Worm (Caenorhabditis elegans): ENCODE results near the gene H03A11.2.

The H03A11.2 gene

DNA sequence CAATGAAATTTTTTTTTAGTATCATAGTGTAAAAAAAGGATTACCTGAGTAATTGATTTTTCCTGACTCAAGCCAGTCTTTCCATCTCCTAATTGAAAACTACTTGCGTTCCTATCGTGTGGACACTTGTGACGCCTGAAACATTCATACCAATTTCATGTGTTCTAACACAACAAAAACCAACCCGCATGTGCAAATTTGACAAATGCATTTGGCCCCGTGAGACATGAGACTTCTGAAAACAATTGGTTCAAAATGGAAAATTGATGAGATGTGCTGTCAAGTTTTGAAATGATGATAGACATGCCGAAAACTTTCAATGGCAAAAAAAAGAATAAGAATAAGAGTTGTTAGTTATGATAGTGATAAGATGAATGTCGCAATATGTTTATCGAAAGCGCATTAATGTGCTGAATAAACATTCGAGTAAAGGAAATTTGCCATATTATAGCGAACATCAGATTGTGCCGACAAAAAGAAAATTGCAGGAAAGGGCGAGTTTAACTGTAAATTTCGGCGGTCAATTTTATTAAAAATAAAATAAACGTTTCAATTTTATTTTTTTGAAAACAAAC lies at the start of gene H03A11.2:
H03A11.2 (minus strand) TSS at position 252 of the 575 bp plus-strand sequence.
- TF ChIP-seq ceh-82 (tag; optimal IDR thresholded peaks at IDR 0.05), result no peak
- TF ChIP-seq elt-2 (tag; optimal IDR thresholded peaks at IDR 0.05), result peak; percentile 46
- no peak for TF ChIP-seq egl-27 (tag; optimal IDR thresholded peaks at IDR 0.05)
- no peak for TF ChIP-seq fkh-10 (GFP tag; optimal IDR thresholded peaks at IDR 0.05)
- TF ChIP-seq lin-39 (tag; optimal IDR thresholded peaks at IDR 0.05), result peak; percentile 48
- TF ChIP-seq skn-1 (tag; optimal IDR thresholded peaks at IDR 0.05), result peak; percentile 28
- TF ChIP-seq nhr-11 (tag; optimal IDR thresholded peaks at IDR 0.05), result no peak
- no peak for TF ChIP-seq fkh-2 (tag; optimal IDR thresholded peaks at IDR 0.05)

DNA sequence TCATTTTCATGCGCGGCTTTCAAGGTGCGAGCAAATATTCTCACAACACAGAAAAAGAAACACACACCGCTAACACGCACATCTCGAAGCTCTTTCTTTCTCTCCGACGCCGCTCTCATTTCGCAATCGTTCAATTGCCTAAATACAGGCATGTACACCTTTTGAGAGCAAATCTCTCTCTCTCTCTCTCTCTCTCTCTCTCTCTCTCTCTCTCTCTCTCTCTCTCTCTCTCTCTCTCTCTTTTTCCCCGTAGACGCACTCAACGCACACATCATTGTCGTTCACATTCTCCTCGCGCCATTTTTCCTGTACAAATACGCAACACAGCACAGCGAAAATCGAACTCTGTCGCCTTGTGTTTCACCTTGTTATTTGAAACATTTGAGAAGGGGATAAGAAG lies 48.9 kb upstream of the H03A11.2 start:
- no peak for TF ChIP-seq ceh-16 (tag; optimal IDR thresholded peaks at IDR 0.05)
- no peak for TF ChIP-seq daf-12 (tag; optimal IDR thresholded peaks at IDR 0.05)
- peak; percentile 25 for TF ChIP-seq nhr-77 (tag; optimal IDR thresholded peaks at IDR 0.05)
- peak; percentile 80 for TF ChIP-seq pha-4 (tag; optimal IDR thresholded peaks at IDR 0.05)
- TF ChIP-seq nhr-12 (tag; optimal IDR thresholded peaks at IDR 0.05), result no peak
- no peak for TF ChIP-seq nhr-43 (tag; optimal IDR thresholded peaks at IDR 0.05; ENCODE audit: poor library complexity, severe bottlenecking)
- no peak for TF ChIP-seq zag-1 (tag; optimal IDR thresholded peaks at IDR 0.05)
- peak; percentile 63 for TF ChIP-seq jun-1 (tag; optimal IDR thresholded peaks at IDR 0.05)
- TF ChIP-seq nhr-67 (tag; optimal IDR thresholded peaks at IDR 0.05), result no peak
- no peak for TF ChIP-seq elt-3 (tag; optimal IDR thresholded peaks at IDR 0.05)
- peak; percentile 35 for TF ChIP-seq elt-2 (tag; optimal IDR thresholded peaks at IDR 0.05)
- TF ChIP-seq sea-2 (GFP tag; optimal IDR thresholded peaks at IDR 0.05), result no peak
- no peak for TF ChIP-seq nhr-23 (tag; optimal IDR thresholded peaks at IDR 0.05)
- no peak for TF ChIP-seq fkh-10 (GFP tag; optimal IDR thresholded peaks at IDR 0.05)
- no peak for TF ChIP-seq unc-39 (tag; optimal IDR thresholded peaks at IDR 0.05)
- no peak for TF ChIP-seq mml-1 (tag; optimal IDR thresholded peaks at IDR 0.05)
- no peak for TF ChIP-seq nhr-28 (tag; optimal IDR thresholded peaks at IDR 0.05)
- peak; percentile 23 for TF ChIP-seq nhr-25 (tag; optimal IDR thresholded peaks at IDR 0.05)

- TF ChIP-seq jun-1 (tag; optimal IDR thresholded peaks at IDR 0.05), result no peak
- TF ChIP-seq snpc-4 (tag; optimal IDR thresholded peaks at IDR 0.05), result peak; percentile 70
- no peak for TF ChIP-seq nhr-237 (tag; optimal IDR thresholded peaks at IDR 0.05)
- no peak for TF ChIP-seq ZK546.5 (tag; optimal IDR thresholded peaks at IDR 0.05)
- TF ChIP-seq nhr-11 (tag; optimal IDR thresholded peaks at IDR 0.05), result no peak
- no peak for TF ChIP-seq zag-1 (tag; optimal IDR thresholded peaks at IDR 0.05)
- no peak for TF ChIP-seq ama-1 (optimal IDR thresholded peaks at IDR 0.05)
- TF ChIP-seq ztf-4 (tag; optimal IDR thresholded peaks at IDR 0.05), result no peak
Measured at ce11 chrX:15278593-15278992, 48.1 kb upstream of the H03A11.2 start.

DNA sequence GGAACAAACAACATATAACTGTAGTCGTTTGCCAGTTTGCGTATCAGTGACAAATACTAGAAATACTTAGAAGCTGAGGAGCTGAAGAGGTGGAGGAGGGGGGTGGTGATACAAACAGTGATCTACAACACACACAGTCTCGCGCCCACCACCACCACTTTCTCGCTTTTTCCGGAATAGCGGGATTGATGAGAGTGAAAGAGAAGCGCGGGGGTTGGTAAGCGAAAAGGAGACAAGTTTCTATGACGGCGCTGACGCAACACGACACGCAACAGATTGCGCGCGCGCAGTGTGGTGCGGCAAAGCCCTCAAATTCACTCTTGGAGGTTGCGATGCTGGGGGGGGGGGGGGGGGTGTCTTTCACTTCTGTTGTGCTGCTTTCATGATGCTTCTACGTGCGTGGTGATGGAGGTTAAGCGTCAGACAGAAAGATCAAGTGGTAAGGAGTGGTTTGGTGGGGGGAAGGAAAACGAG lies 47.3 kb upstream of the H03A11.2 start, which contains the start of gene kin-20:
kin-20 (minus strand) TSS at position 51 of the 474 bp plus-strand sequence.
- TF ChIP-seq pqm-1 (tag; optimal IDR thresholded peaks at IDR 0.05) (no peak), hmg-11 (tag; optimal IDR thresholded peaks at IDR 0.05) (no peak), nhr-28 (tag; optimal IDR thresholded peaks at IDR 0.05) (no peak), nhr-12 (tag; optimal IDR thresholded peaks at IDR 0.05) (no peak), ama-1 (optimal IDR thresholded peaks at IDR 0.05) (no peak), ceh-28 (tag; optimal IDR thresholded peaks at IDR 0.05) (no peak), unc-62 (GFP tag; optimal IDR thresholded peaks at IDR 0.05) (no peak), jun-1 (tag; optimal IDR thresholded peaks at IDR 0.05) (no peak), pha-4 (tag; optimal IDR thresholded peaks at IDR 0.05) (peak; percentile 15), egl-5 (tag; optimal IDR thresholded peaks at IDR 0.05) (no peak), unc-39 (tag; optimal IDR thresholded peaks at IDR 0.05) (no peak), nhr-23 (tag; optimal IDR thresholded peaks at IDR 0.05) (peak; percentile 16), mml-1 (tag; optimal IDR thresholded peaks at IDR 0.05) (no peak), ceh-16 (tag; optimal IDR thresholded peaks at IDR 0.05) (no peak), nhr-25 (tag; optimal IDR thresholded peaks at IDR 0.05) (peak; percentile 65), lsy-12 (tag; optimal IDR thresholded peaks at IDR 0.05) (no peak), mdl-1 (tag; optimal IDR thresholded peaks at IDR 0.05) (no peak), nhr-237 (tag; optimal IDR thresholded peaks at IDR 0.05) (no peak), elt-3 (tag; optimal IDR thresholded peaks at IDR 0.05) (no peak), fos-1 (tag; optimal IDR thresholded peaks at IDR 0.05) (no peak), aly-2 (tag; optimal IDR thresholded peaks at IDR 0.05) (no peak), nhr-11 (tag; optimal IDR thresholded peaks at IDR 0.05) (no peak), nfya-1 (tag; optimal IDR thresholded peaks at IDR 0.05; ENCODE audit: insufficient read depth) (no peak), zag-1 (tag; optimal IDR thresholded peaks at IDR 0.05) (no peak)
